Worm (Caenorhabditis elegans) whole organism, L1 larva: ENCODE data around the gene ppm-1.D.

ENCODE experiments used
- C04F5.9 ChIP-seq: sonication (generic microtip); optimal IDR thresholded peaks from 2 replicates; lab custom pipeline; 2016; ENCODE audit warnings: missing genetic modification characterization, missing compliant biosample characterization
- Y116A8C.19 ChIP-seq: sonication (generic microtip); optimal IDR thresholded peaks from 2 replicates; lab custom pipeline; 2016; ENCODE audit warnings: missing compliant biosample characterization, missing genetic modification characterization, borderline replicate concordance
- alr-1 ChIP-seq: fragments of 200-800 bp; sonication (Bioruptor generic); optimal IDR thresholded peaks from 2 replicates; lab custom pipeline; 2018; ENCODE audit warnings: borderline replicate concordance, mild to moderate bottlenecking, missing genetic modification characterization, missing compliant biosample characterization
- aly-2 ChIP-seq: fragments of 150-350 bp; optimal IDR thresholded peaks from 2 replicates; lab custom pipeline; 2014; ENCODE audit warnings: missing biosample characterization, missing genetic modification characterization
- blmp-1 ChIP-seq: fragments of 150-350 bp; optimal IDR thresholded peaks from 2 replicates; lab custom pipeline; 2014; ENCODE audit warnings: missing biosample characterization, missing genetic modification characterization
- ceh-63 ChIP-seq: fragments of 200-800 bp; sonication (Bioruptor generic); optimal IDR thresholded peaks from 2 replicates; lab custom pipeline; 2018; ENCODE audit warnings: mild to moderate bottlenecking, missing genetic modification characterization, missing compliant biosample characterization
- ceh-8 ChIP-seq: fragments of 200-800 bp; sonication (Bioruptor generic); optimal IDR thresholded peaks from 2 replicates; lab custom pipeline; 2018; ENCODE audit warnings: mild to moderate bottlenecking, missing genetic modification characterization, moderate library complexity, missing compliant biosample characterization
- ceh-82 ChIP-seq, 3 experiments: fragments of 150-350 bp in 1 of 3; sonication (generic microtip) in 2 of 3; optimal IDR thresholded peaks; 2 replicates each; lab custom pipeline; 2014 to 2017; ENCODE audit warnings: missing biosample characterization in 3 of 3, missing genetic modification characterization in 3 of 3
- ceh-88 ChIP-seq: fragments of 200-800 bp; sonication (Bioruptor generic); IDR thresholded peaks from 2 replicates; pipeline ENCODE4 v1.3.6; 2022; ENCODE audit warnings: missing genetic modification characterization, missing compliant biosample characterization
- ceh-90 ChIP-seq: sonication (generic microtip); optimal IDR thresholded peaks from 2 replicates; lab custom pipeline; 2016; ENCODE audit warnings: missing genetic modification characterization, missing compliant biosample characterization
- ces-1 ChIP-seq: fragments of 150-350 bp; optimal IDR thresholded peaks from 2 replicates; lab custom pipeline; 2014; ENCODE audit warnings: missing biosample characterization, missing genetic modification reagents, missing genetic modification characterization
- efl-1 ChIP-seq, 4 experiments: fragments of 150-350 bp; optimal IDR thresholded peaks in 3 of 4; peaks in 1 of 4; 1 replicate in 1 of 4; 2 replicates in 3 of 4; lab custom pipeline; 2014; ENCODE audit warnings: missing biosample characterization in 2 of 4, missing genetic modification characterization in 2 of 4, missing genetic modification reagents in 2 of 4
- efl-3 ChIP-seq: fragments of 200-800 bp; sonication (Bioruptor generic); optimal IDR thresholded peaks from 2 replicates; lab custom pipeline; 2018; ENCODE audit warnings: mild to moderate bottlenecking, missing genetic modification characterization, missing compliant biosample characterization
- fkh-4 ChIP-seq: sonication (generic microtip); optimal IDR thresholded peaks from 2 replicates; lab custom pipeline; 2016; ENCODE audit warnings: missing compliant biosample characterization, missing genetic modification characterization, borderline replicate concordance
- fos-1 ChIP-seq: fragments of 150-350 bp; optimal IDR thresholded peaks from 2 replicates; lab custom pipeline; 2014; ENCODE audit warnings: missing biosample characterization, missing genetic modification characterization
- grh-1 ChIP-seq: fragments of 200-800 bp; sonication (Bioruptor generic); IDR thresholded peaks from 2 replicates; pipeline ENCODE4 v1.3.6; 2022; ENCODE audit warnings: missing genetic modification reagents, missing genetic modification characterization, missing compliant biosample characterization
- hlh-17 ChIP-seq: fragments of 200-800 bp; sonication (Bioruptor generic); optimal IDR thresholded peaks from 2 replicates; lab custom pipeline; 2018; ENCODE audit warnings: missing genetic modification characterization, mild to moderate bottlenecking, missing compliant biosample characterization, moderate library complexity, borderline replicate concordance
- hlh-4 ChIP-seq: sonication (generic microtip); optimal IDR thresholded peaks from 2 replicates; lab custom pipeline; 2016; ENCODE audit warnings: mild to moderate bottlenecking, missing genetic modification characterization, missing compliant biosample characterization
- hpl-2 ChIP-seq: fragments of 150-350 bp; optimal IDR thresholded peaks from 2 replicates; lab custom pipeline; 2014; ENCODE audit warnings: missing biosample characterization, missing genetic modification reagents, missing genetic modification characterization
- irx-1 ChIP-seq: sonication (generic microtip); optimal IDR thresholded peaks from 2 replicates; lab custom pipeline; 2016; ENCODE audit warnings: missing genetic modification characterization, missing compliant biosample characterization
- isw-1 ChIP-seq: fragments of 200-800 bp; sonication (Bioruptor generic); IDR thresholded peaks from 2 replicates; pipeline ENCODE4 v1.3.6; 2022; ENCODE audit warnings: missing genetic modification characterization, missing compliant biosample characterization
- jun-1 ChIP-seq: fragments of 150-350 bp; optimal IDR thresholded peaks from 2 replicates; lab custom pipeline; 2014; ENCODE audit warnings: missing biosample characterization, missing genetic modification reagents, missing genetic modification characterization
- lin-13 ChIP-seq: fragments of 150-350 bp; optimal IDR thresholded peaks from 2 replicates; lab custom pipeline; 2014; ENCODE audit warnings: missing biosample characterization, missing genetic modification reagents, missing genetic modification characterization
- lin-35 ChIP-seq, 2 experiments: fragments of 150-350 bp; optimal IDR thresholded peaks; 2 replicates each; lab custom pipeline; 2014; ENCODE audit warnings: missing biosample characterization in 2 of 2, missing genetic modification characterization in 2 of 2, missing genetic modification reagents in 2 of 2
- lsy-2 ChIP-seq, 2 experiments: fragments of 150-350 bp; optimal IDR thresholded peaks; 2 replicates each; lab custom pipeline; 2014; ENCODE audit warnings: missing biosample characterization in 2 of 2, missing genetic modification characterization in 2 of 2
- mab-9 ChIP-seq: fragments of 200-800 bp; sonication (Bioruptor generic); IDR thresholded peaks from 2 replicates; pipeline ENCODE4 v1.3.6; 2022; ENCODE audit warnings: missing genetic modification reagents, missing genetic modification characterization, missing compliant biosample characterization
- mep-1 ChIP-seq: fragments of 150-350 bp; optimal IDR thresholded peaks from 2 replicates; lab custom pipeline; 2014; ENCODE audit warnings: missing biosample characterization, missing genetic modification characterization
- nhr-11 ChIP-seq: fragments of 150-350 bp; optimal IDR thresholded peaks from 2 replicates; lab custom pipeline; 2014; ENCODE audit warnings: missing biosample characterization, missing genetic modification characterization
- nhr-12 ChIP-seq: sonication (generic microtip); optimal IDR thresholded peaks from 2 replicates; lab custom pipeline; 2017; ENCODE audit warnings: missing biosample characterization, missing genetic modification characterization
- nhr-20 ChIP-seq: sonication (generic microtip); optimal IDR thresholded peaks from 2 replicates; lab custom pipeline; 2016; ENCODE audit warnings: mild to moderate bottlenecking, missing genetic modification characterization, missing compliant biosample characterization
- nhr-28 ChIP-seq: fragments of 150-350 bp; optimal IDR thresholded peaks from 2 replicates; lab custom pipeline; 2014; ENCODE audit warnings: missing biosample characterization, missing genetic modification characterization
- nhr-47 ChIP-seq: sonication (generic microtip); optimal IDR thresholded peaks from 2 replicates; lab custom pipeline; 2016; ENCODE audit warnings: mild to moderate bottlenecking, missing genetic modification characterization, moderate library complexity, missing compliant biosample characterization
- nhr-76 ChIP-seq: sonication (generic microtip); optimal IDR thresholded peaks from 2 replicates; lab custom pipeline; 2017; ENCODE audit warnings: missing biosample characterization, missing genetic modification characterization
- nhr-85 ChIP-seq: sonication (generic microtip); peaks from one replicate; lab custom pipeline; 2016; ENCODE audit warnings: missing genetic modification characterization, inconsistent platforms, missing compliant biosample characterization
- pax-3 ChIP-seq: fragments of 200-800 bp; sonication (Bioruptor generic); optimal IDR thresholded peaks from 2 replicates; lab custom pipeline; 2018; ENCODE audit warnings: mild to moderate bottlenecking, missing genetic modification characterization, moderate library complexity, missing compliant biosample characterization
- rnt-1 ChIP-seq: sonication (generic microtip); optimal IDR thresholded peaks from 2 replicates; lab custom pipeline; 2016; ENCODE audit warnings: mild to moderate bottlenecking, missing genetic modification characterization, moderate library complexity, missing compliant biosample characterization
- skn-1 ChIP-seq: fragments of 150-350 bp; optimal IDR thresholded peaks from 2 replicates; lab custom pipeline; 2014; ENCODE audit warnings: missing biosample characterization, missing genetic modification characterization
- sptf-1 ChIP-seq: fragments of 150-350 bp; optimal IDR thresholded peaks from 2 replicates; lab custom pipeline; 2014; ENCODE audit warnings: missing biosample characterization, missing genetic modification characterization
- sup-37 ChIP-seq: fragments of 200-800 bp; sonication (Bioruptor generic); optimal IDR thresholded peaks from 2 replicates; lab custom pipeline; 2018; ENCODE audit warnings: mild to moderate bottlenecking, missing genetic modification characterization, missing compliant biosample characterization
- swsn-7 ChIP-seq: sonication (generic microtip); optimal IDR thresholded peaks from 2 replicates; lab custom pipeline; 2016; ENCODE audit warnings: missing genetic modification characterization, missing compliant biosample characterization
- tbx-2 ChIP-seq: sonication (generic microtip); optimal IDR thresholded peaks from 2 replicates; lab custom pipeline; 2016; ENCODE audit warnings: missing genetic modification characterization, missing compliant biosample characterization
- unc-86 ChIP-seq: sonication (generic microtip); optimal IDR thresholded peaks from 2 replicates; lab custom pipeline; 2016; ENCODE audit warnings: missing genetic modification characterization, missing compliant biosample characterization
- unc-98 ChIP-seq: fragments of 200-800 bp; sonication (Bioruptor generic); IDR thresholded peaks from 2 replicates; pipeline ENCODE4 v1.3.6; 2022; ENCODE audit warnings: missing genetic modification characterization, missing compliant biosample characterization
- vab-15 ChIP-seq: sonication (generic microtip); optimal IDR thresholded peaks from 2 replicates; lab custom pipeline; 2017; ENCODE audit warnings: missing genotype, mild to moderate bottlenecking, missing genetic modification characterization, missing compliant biosample characterization
- zip-4 ChIP-seq: fragments of 200-800 bp; sonication (Bioruptor generic); optimal IDR thresholded peaks from 2 replicates; lab custom pipeline; 2018; ENCODE audit warnings: mild to moderate bottlenecking, missing genetic modification characterization, moderate library complexity, missing compliant biosample characterization
- ztf-11 ChIP-seq, 2 experiments: sonication (generic microtip); optimal IDR thresholded peaks; 2 replicates each; lab custom pipeline; 2016 to 2017; ENCODE audit warnings: missing genetic modification characterization in 2 of 2, missing biosample characterization in 1 of 2, missing compliant biosample characterization in 1 of 2
- ztf-4 ChIP-seq: fragments of 150-350 bp; optimal IDR thresholded peaks from 2 replicates; lab custom pipeline; 2014; ENCODE audit warnings: missing biosample characterization, missing genetic modification characterization

The ppm-1.D gene

DNA sequence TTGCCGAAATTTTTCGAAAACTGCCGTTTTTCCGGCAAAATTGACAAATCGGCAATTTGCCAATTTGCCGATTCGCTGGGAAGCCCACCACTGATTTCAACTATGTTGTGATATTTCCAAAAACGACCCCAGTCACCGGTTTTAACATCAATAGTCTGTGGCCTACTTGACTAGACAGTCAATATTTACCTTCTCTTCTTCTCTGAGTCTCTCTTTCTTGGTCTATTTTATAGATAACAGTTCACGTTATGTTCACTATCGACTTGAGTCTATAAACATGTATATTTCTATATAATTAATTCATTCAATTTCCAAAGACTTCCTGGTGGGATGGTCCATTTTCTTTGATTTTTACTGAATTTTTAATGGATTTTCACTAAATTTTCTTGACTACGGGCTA is 36.6 kb upstream of the ppm-1.D start:
- TF ChIP-seq lin-35 (GFP tag; optimal IDR thresholded peaks at IDR 0.05; lab: Kevin White, UChicago), result peak in 1 of 2 experiments; percentile 8
- no peak for TF ChIP-seq efl-1 (optimal IDR thresholded peaks at IDR 0.05; lab: Kevin White, UChicago)
- TF ChIP-seq efl-1 (GFP tag; optimal IDR thresholded peaks at IDR 0.05 in 1 of 2; lab: Kevin White, UChicago), result peak in 1 of 2 experiments; percentile 80
- no peak for TF ChIP-seq ceh-90 (tag; lab: Kevin White, UChicago)
- no peak for TF ChIP-seq ces-1 (GFP tag; lab: Kevin White, UChicago)
- no peak for TF ChIP-seq hpl-2

DNA sequence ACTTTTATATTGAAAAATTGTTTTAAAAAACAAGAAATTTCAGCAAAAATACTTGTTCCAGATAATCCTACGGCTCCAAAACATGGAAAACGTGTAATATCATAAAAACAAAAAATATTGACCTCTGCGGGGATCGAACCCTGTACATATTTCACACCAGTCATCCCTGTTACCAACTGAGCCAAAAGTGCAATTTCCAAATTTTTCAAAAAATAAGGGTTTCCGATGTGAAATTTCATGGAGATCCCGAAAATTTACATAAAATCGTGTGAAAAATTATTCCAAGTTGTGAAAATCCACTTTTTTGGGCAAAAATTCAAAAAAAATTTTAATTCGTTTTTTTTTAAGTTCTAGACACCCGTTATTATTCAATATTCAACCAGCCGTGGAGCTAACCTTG is 27.2 kb upstream of the ppm-1.D start:
- no peak for TF ChIP-seq irx-1 (tag; lab: Kevin White, UChicago)
- no peak for TF ChIP-seq Y116A8C.19 (tag; lab: Kevin White, UChicago)
- TF ChIP-seq ceh-82 (tag; optimal IDR thresholded peaks at IDR 0.05; lab: Kevin White, UChicago), result no peak
- TF ChIP-seq swsn-7 (tag; lab: Kevin White, UChicago), result no peak
- TF ChIP-seq grh-1 (GFP tag; lab: Robert Waterston, UW), result no peak
- TF ChIP-seq efl-1 (optimal IDR thresholded peaks at IDR 0.05; lab: Kevin White, UChicago), result no peak
- peak in 1 of 2 experiments; percentile 26 for TF ChIP-seq efl-1 (GFP tag; optimal IDR thresholded peaks at IDR 0.05 in 1 of 2; lab: Kevin White, UChicago)
- TF ChIP-seq ztf-4 (tag; lab: Kevin White, UChicago), result no peak
- TF ChIP-seq, all 84 proteins: peak for 1

DNA sequence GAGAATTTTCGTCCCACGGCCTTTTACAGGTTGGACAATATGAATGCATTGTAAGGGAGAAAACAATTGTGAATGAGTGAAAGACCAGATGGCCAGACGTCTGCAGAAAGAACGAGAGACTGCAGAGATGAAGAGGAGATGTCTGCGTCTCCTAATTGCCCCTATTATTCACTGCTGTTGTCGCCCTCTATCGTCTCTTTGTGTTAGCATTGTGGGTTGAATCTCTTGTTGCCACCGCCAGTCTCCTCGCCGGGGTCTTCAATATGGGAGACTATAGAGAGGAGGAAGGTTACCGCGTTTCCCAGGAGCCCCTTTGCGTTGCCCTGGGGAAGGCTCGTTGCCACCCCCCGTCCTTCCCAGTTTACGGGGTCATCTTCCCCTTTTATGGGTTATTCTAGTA is 26.5 kb upstream of the ppm-1.D start, which contains the start of gene Y54F10BM.9:
Gene Y54F10BM.9, minus strand, starts transcription at position 61 of the 400 bp plus-strand sequence.
- TF ChIP-seq tbx-2 (tag; lab: Kevin White, UChicago), result peak; percentile 13
- no peak for TF ChIP-seq sup-37 (GFP tag; lab: Kevin White, UChicago)
- TF ChIP-seq isw-1, result no peak
- TF ChIP-seq ceh-63 (GFP tag; lab: Kevin White, UChicago), result no peak
- TF ChIP-seq ceh-8, result no peak
- no peak for TF ChIP-seq nhr-85 (tag; lab: Kevin White, UChicago)
- no peak for TF ChIP-seq hlh-17 (GFP tag; lab: Kevin White, UChicago)
- no peak for TF ChIP-seq jun-1 (tag; lab: Kevin White, UChicago)
- TF ChIP-seq fkh-4 (tag; lab: Kevin White, UChicago), result no peak
- no peak for TF ChIP-seq C04F5.9 (tag; lab: Kevin White, UChicago)
- no peak for TF ChIP-seq lin-13 (GFP tag; lab: Kevin White, UChicago)
- no peak for TF ChIP-seq unc-98 (GFP tag; lab: Robert Waterston, UW)
- TF ChIP-seq zip-4 (GFP tag; lab: Kevin White, UChicago), result no peak
- TF ChIP-seq pax-3 (tag; lab: Kevin White, UChicago), result no peak
- TF ChIP-seq ztf-4 (tag; lab: Kevin White, UChicago), result no peak
- TF ChIP-seq ceh-88, result no peak
- TF ChIP-seq nhr-28 (tag; lab: Kevin White, UChicago), result no peak
- TF ChIP-seq hlh-4 (tag; lab: Kevin White, UChicago), result no peak
- peak; percentile 76 to 82 for TF ChIP-seq efl-1 (optimal IDR thresholded peaks at IDR 0.05; lab: Kevin White, UChicago)
- peak; percentile 43 to 95 for TF ChIP-seq efl-1 (GFP tag; optimal IDR thresholded peaks at IDR 0.05 in 1 of 2; lab: Kevin White, UChicago)
- TF ChIP-seq lin-35 (GFP tag; optimal IDR thresholded peaks at IDR 0.05; lab: Kevin White, UChicago), result peak; percentile 20 to 55
- TF ChIP-seq fos-1 (tag; lab: Kevin White, UChicago), result no peak
- no peak for TF ChIP-seq ztf-11 (tag; optimal IDR thresholded peaks at IDR 0.05; lab: Kevin White, UChicago)
- TF ChIP-seq efl-3, result no peak
- peak; percentile 36 to 52 for TF ChIP-seq lsy-2 (tag; optimal IDR thresholded peaks at IDR 0.05; lab: Kevin White, UChicago)
- TF ChIP-seq unc-86, result no peak
- TF ChIP-seq swsn-7 (tag; lab: Kevin White, UChicago), result peak; percentile 24
- no peak for TF ChIP-seq ceh-90 (tag; lab: Kevin White, UChicago)
- peak; percentile 12 for TF ChIP-seq nhr-20 (tag; lab: Kevin White, UChicago)
- TF ChIP-seq sptf-1 (tag; lab: Kevin White, UChicago), result no peak
- no peak for TF ChIP-seq aly-2 (tag; lab: Kevin White, UChicago)
- TF ChIP-seq skn-1 (tag; lab: Kevin White, UChicago), result no peak
- TF ChIP-seq nhr-12 (tag; lab: Kevin White, UChicago), result no peak
- peak; percentile 8 for TF ChIP-seq blmp-1 (tag; lab: Kevin White, UChicago)
- TF ChIP-seq vab-15 (tag; lab: Kevin White, UChicago), result no peak
- TF ChIP-seq nhr-47 (tag; lab: Kevin White, UChicago), result no peak
- no peak for TF ChIP-seq alr-1 (tag; lab: Kevin White, UChicago)
- no peak for TF ChIP-seq nhr-76
- no peak for TF ChIP-seq nhr-11 (tag; lab: Kevin White, UChicago)
- no peak for TF ChIP-seq irx-1 (tag; lab: Kevin White, UChicago)
- no peak for TF ChIP-seq mep-1 (tag; lab: Kevin White, UChicago)
- TF ChIP-seq rnt-1, result peak; percentile 53
- no peak for TF ChIP-seq mab-9 (GFP tag; lab: Robert Waterston, UW)
